Worm (Caenorhabditis elegans) whole organism, mixed stage, embryonic: ENCODE data around the gene mpst-1.

ENCODE experiments used
- blmp-1 ChIP-seq: fragments of 150-350 bp; optimal IDR thresholded peaks from 2 replicates; lab custom pipeline; 2014; ENCODE audit warnings: missing biosample characterization, missing genetic modification characterization
- ceh-43 ChIP-seq: fragments of 200-800 bp; sonication (Bioruptor generic); optimal IDR thresholded peaks from 2 replicates; lab custom pipeline; 2018; ENCODE audit warnings: mild to moderate bottlenecking, missing genetic modification characterization, moderate library complexity, missing compliant biosample characterization
- elt-1 ChIP-seq: sonication (generic microtip); optimal IDR thresholded peaks from 2 replicates; lab custom pipeline; 2017; ENCODE audit warnings: missing genetic modification characterization, mild to moderate bottlenecking, missing compliant biosample characterization, antibody characterized with exemption, moderate library complexity, borderline replicate concordance; ENCODE audit not compliant: insufficient read depth
- hlh-1 ChIP-seq: fragments of 150-350 bp; optimal IDR thresholded peaks from 2 replicates; lab custom pipeline; 2014; ENCODE audit warnings: missing biosample characterization, missing genetic modification reagents, missing genetic modification characterization
- lsy-2 ChIP-seq: fragments of 150-350 bp; optimal IDR thresholded peaks from 2 replicates; lab custom pipeline; 2014; ENCODE audit warnings: missing biosample characterization, missing genetic modification characterization
- mep-1 ChIP-seq: fragments of 150-350 bp; optimal IDR thresholded peaks from 2 replicates; lab custom pipeline; 2017; ENCODE audit warnings: missing biosample characterization, missing genetic modification reagents, missing genetic modification characterization, inconsistent platforms
- nhr-12 ChIP-seq: fragments of 150-350 bp; optimal IDR thresholded peaks from 2 replicates; lab custom pipeline; 2014; ENCODE audit warnings: missing biosample characterization, missing genetic modification characterization
- pha-4 ChIP-seq: fragments of 150-350 bp; optimal IDR thresholded peaks from 2 replicates; lab custom pipeline; 2018; ENCODE audit warnings: missing biosample characterization, missing genetic modification reagents, missing genetic modification characterization
- snpc-4 ChIP-seq: fragments of 150-350 bp; optimal IDR thresholded peaks from 2 replicates; lab custom pipeline; 2014; ENCODE audit warnings: missing biosample characterization, missing genetic modification characterization
- unc-39 ChIP-seq: fragments of 150-350 bp; optimal IDR thresholded peaks from 2 replicates; lab custom pipeline; 2014; ENCODE audit warnings: missing biosample characterization, missing genetic modification characterization
- ztf-11 ChIP-seq: fragments of 150-350 bp; optimal IDR thresholded peaks from 2 replicates; lab custom pipeline; 2014; ENCODE audit warnings: missing biosample characterization, missing genetic modification characterization

ce11 chrV:11845492-11845891 is 18.6 kb upstream of the mpst-1 start, which contains the start of gene hmp-1:
- no peak for TF ChIP-seq lsy-2 (tag; lab: Kevin White, UChicago)
- TF ChIP-seq elt-1 (tag; lab: Kevin White, UChicago) = no peak
- no peak for TF ChIP-seq snpc-4
- no peak for TF ChIP-seq ceh-43 (GFP tag; lab: Kevin White, UChicago)
- TF ChIP-seq pha-4 (tag; lab: Kevin White, UChicago) = no peak
- TF ChIP-seq mep-1 = no peak
- no peak for TF ChIP-seq hlh-1
- TF ChIP-seq nhr-12 (tag; lab: Kevin White, UChicago) = no peak
- no peak for TF ChIP-seq blmp-1 (tag; lab: Kevin White, UChicago)
- TF ChIP-seq ztf-11 (tag; lab: Kevin White, UChicago) = no peak
- TF ChIP-seq unc-39 (tag; lab: Kevin White, UChicago) = no peak
